Fruit fly (Drosophila melanogaster): Measurements from ENCODE around the gene CG31142.

The CG31142 gene

DNA sequence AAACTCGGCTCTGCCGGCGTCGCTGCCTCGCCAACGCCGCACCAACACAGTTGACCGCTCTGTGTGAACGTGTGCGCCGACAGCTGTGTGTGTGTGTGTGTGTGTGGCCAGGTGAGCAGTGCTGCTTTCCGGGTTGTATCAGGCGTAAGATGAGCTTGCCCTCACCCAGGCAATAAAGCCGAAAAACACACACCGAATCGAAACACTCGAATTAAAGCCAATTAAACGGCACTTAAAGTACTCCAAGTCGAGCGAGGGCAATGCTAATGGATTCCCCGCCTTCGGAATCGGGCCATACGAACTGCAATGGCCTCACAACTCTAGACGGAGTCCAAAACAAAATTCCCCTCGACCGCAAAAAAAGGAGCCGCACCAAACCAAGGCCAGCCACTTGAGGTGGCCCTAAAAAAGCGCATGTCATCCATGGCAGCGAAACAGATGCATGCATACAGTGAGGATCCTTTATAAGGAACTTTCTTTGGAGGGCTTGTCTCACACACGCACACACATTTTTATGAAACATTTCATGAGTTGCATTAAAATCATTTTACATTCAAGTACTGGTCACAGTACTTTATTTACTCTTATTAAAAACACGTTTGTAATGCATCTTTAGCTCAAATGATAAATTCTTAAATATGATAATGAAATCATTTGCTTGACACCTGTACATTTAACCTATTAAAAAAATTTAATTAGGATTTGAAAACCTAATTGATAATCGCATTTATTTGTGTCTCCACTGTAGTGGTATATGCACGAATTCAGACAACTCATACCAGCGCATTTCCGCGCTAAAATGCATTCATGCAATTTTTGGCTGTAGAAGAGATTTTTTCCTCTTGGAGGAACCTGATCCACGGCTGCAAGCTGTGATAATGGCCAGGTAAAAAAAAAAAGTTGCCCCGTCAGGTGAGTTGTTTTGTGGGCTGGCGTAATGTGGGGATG, 19.7 kb downstream of the CG31142 start (continued):
- TF ChIP-seq CG8089 (GFP tag; optimal IDR thresholded peaks at IDR 0.05) (no peak), lbe (GFP tag; optimal IDR thresholded peaks at IDR 0.05) (peak; percentile 87), crol (GFP tag; IDR thresholded peaks at IDR 0.05) (no peak), schlank (tag; optimal IDR thresholded peaks at IDR 0.05) (no peak), Mad (GFP tag; optimal IDR thresholded peaks at IDR 0.05) (no peak), Atf-2 (GFP tag; optimal IDR thresholded peaks at IDR 0.05) (no peak), CG3847 (GFP tag; IDR thresholded peaks at IDR 0.05) (0 out of 2 replicates have a peak, but pooled peaks have one; percentile 19), dm (GFP tag; optimal IDR thresholded peaks at IDR 0.05) (no peak), CG3163 (GFP tag; optimal IDR thresholded peaks at IDR 0.05) (no peak), croc (GFP tag; conservative IDR thresholded peaks at IDR 0.05) (no peak), Nf-YC (tag; optimal IDR thresholded peaks at IDR 0.05) (no peak), CG18011 (GFP tag; optimal IDR thresholded peaks at IDR 0.05) (no peak), CG14667 (GFP tag; IDR thresholded peaks at IDR 0.05) (no peak), fd3F (GFP tag; optimal IDR thresholded peaks at IDR 0.05) (no peak), CG10979 (tag; optimal IDR thresholded peaks at IDR 0.05) (no peak), psq (GFP tag; optimal IDR thresholded peaks at IDR 0.05) (no peak), Optix (GFP tag; IDR thresholded peaks at IDR 0.05) (no peak), NC2β (GFP tag; optimal IDR thresholded peaks at IDR 0.05) (no peak), CG17612 (GFP tag; IDR thresholded peaks at IDR 0.05) (no peak), CG13894 (tag; optimal IDR thresholded peaks at IDR 0.05) (no peak), da (GFP tag; optimal IDR thresholded peaks at IDR 0.05) (no peak), bab2 (GFP tag; optimal IDR thresholded peaks at IDR 0.05) (no peak), vvl (GFP tag; IDR thresholded peaks at IDR 0.05) (no peak), Hmr (GFP tag; optimal IDR thresholded peaks at IDR 0.05) (no peak), CG10147 (GFP tag; optimal IDR thresholded peaks at IDR 0.05) (no peak), hth (optimal IDR thresholded peaks at IDR 0.05) (no peak), Xbp1 (GFP tag; optimal IDR thresholded peaks at IDR 0.05) (no peak), Adf1 (GFP tag; IDR thresholded peaks at IDR 0.05) (peak; percentile 29; the same call in 1 of the 2 replicates), trh (GFP tag; optimal IDR thresholded peaks at IDR 0.05) (no peak), sob (GFP tag; IDR thresholded peaks at IDR 0.05) (no peak), CG2199 (GFP tag; IDR thresholded peaks at IDR 0.05) (no peak), usp (GFP tag; optimal IDR thresholded peaks at IDR 0.05) (no peak), kni (GFP tag; optimal IDR thresholded peaks at IDR 0.05) (no peak), pum (GFP tag; optimal IDR thresholded peaks at IDR 0.05) (no peak), corto (GFP tag; optimal IDR thresholded peaks at IDR 0.05) (peak; percentile 85), amos (GFP tag; IDR thresholded peaks at IDR 0.05; ENCODE audit: partially characterized antibody) (no peak), dimm (GFP tag; IDR thresholded peaks at IDR 0.05) (no peak), CG10462 (GFP tag; optimal IDR thresholded peaks at IDR 0.05) (no peak), eyg (GFP tag; optimal IDR thresholded peaks at IDR 0.05) (no peak), CG30020 (tag; optimal IDR thresholded peaks at IDR 0.05) (no peak), danr (GFP tag; IDR thresholded peaks at IDR 0.05) (no peak), cwo (GFP tag; optimal IDR thresholded peaks at IDR 0.05) (no peak), CG6689 (GFP tag; IDR thresholded peaks at IDR 0.05) (no peak), CG8924 (tag; optimal IDR thresholded peaks at IDR 0.05) (no peak), CG30431 (GFP tag; optimal IDR thresholded peaks at IDR 0.05) (no peak), CG12219 (GFP tag; optimal IDR thresholded peaks at IDR 0.05) (no peak), cg (GFP tag; optimal IDR thresholded peaks at IDR 0.05) (peak; percentile 20), ERR (GFP tag; optimal IDR thresholded peaks at IDR 0.05) (no peak), Nf-YB (GFP tag; optimal IDR thresholded peaks at IDR 0.05) (no peak), slbo (GFP tag; IDR thresholded peaks at IDR 0.05) (0 out of 2 replicates have a peak, but pooled peaks have one; percentile 29)

Data from whole organism, embryonic.